Worm (Caenorhabditis elegans) whole organism, young adult: ENCODE data around the gene C52A10.3.

Experiments used
- C06A6.2 ChIP-seq: fragments of 200-800 bp; sonication (Bioruptor generic); conservative IDR thresholded peaks from 2 replicates; pipeline ENCODE4 v1.3.6; 2022; ENCODE audit warnings: missing genetic modification characterization, missing compliant biosample characterization
- F22D6.2 ChIP-seq: sonication (generic microtip); optimal IDR thresholded peaks from 2 replicates; lab custom pipeline; 2016; ENCODE audit warnings: mild to moderate bottlenecking, missing genetic modification characterization, missing compliant biosample characterization
- F23B12.7 ChIP-seq: sonication (generic microtip); optimal IDR thresholded peaks from 2 replicates; lab custom pipeline; 2017; ENCODE audit warnings: missing genetic modification characterization, mild to moderate bottlenecking, missing compliant biosample characterization, antibody characterized with exemption, moderate library complexity; ENCODE audit not compliant: insufficient read depth
- F33H1.4 ChIP-seq: fragments of 200-800 bp; sonication (Bioruptor generic); IDR thresholded peaks from 2 replicates; pipeline ENCODE4 v1.3.6; 2022; ENCODE audit warnings: missing genetic modification reagents, missing genetic modification characterization, missing compliant biosample characterization
- F49E8.2 ChIP-seq: sonication (generic microtip); optimal IDR thresholded peaks from 3 replicates; lab custom pipeline; 2017; ENCODE audit warnings: missing genetic modification characterization, mild to moderate bottlenecking, missing compliant biosample characterization, antibody characterized with exemption, moderate library complexity; ENCODE audit not compliant: insufficient read depth
- K12H6.12 ChIP-seq: fragments of 200-800 bp; sonication (Bioruptor generic); optimal IDR thresholded peaks from 2 replicates; lab custom pipeline; 2018; ENCODE audit warnings: mild to moderate bottlenecking, missing genetic modification characterization, missing compliant biosample characterization
- T07F8.4 ChIP-seq: sonication (generic microtip); optimal IDR thresholded peaks from 2 replicates; lab custom pipeline; 2016; ENCODE audit warnings: mild to moderate bottlenecking, missing genetic modification characterization, moderate library complexity, missing compliant biosample characterization
- T26A5.8 ChIP-seq: sonication (generic microtip); optimal IDR thresholded peaks from 2 replicates; lab custom pipeline; 2016; ENCODE audit warnings: missing genetic modification characterization, missing compliant biosample characterization
- ZK185.1 ChIP-seq: sonication (generic microtip); optimal IDR thresholded peaks from 2 replicates; lab custom pipeline; 2016; ENCODE audit warnings: mild to moderate bottlenecking, missing genetic modification characterization, missing compliant biosample characterization; ENCODE audit not compliant: poor library complexity, severe bottlenecking
- aptf-3 ChIP-seq: fragments of 200-800 bp; sonication (Bioruptor generic); IDR thresholded peaks from 2 replicates; pipeline ENCODE4 v1.3.6; 2022; ENCODE audit warnings: missing genetic modification characterization, missing compliant biosample characterization
- athp-1 ChIP-seq: sonication (generic microtip); optimal IDR thresholded peaks from 2 replicates; lab custom pipeline; 2017; ENCODE audit warnings: mild to moderate bottlenecking, missing genetic modification characterization, missing compliant biosample characterization
- attf-5 ChIP-seq: fragments of 200-800 bp; sonication (Bioruptor generic); optimal IDR thresholded peaks from 2 replicates; lab custom pipeline; 2018; ENCODE audit warnings: mild to moderate bottlenecking, missing genetic modification characterization, missing compliant biosample characterization
- cebp-1 ChIP-seq, 2 experiments: fragments of 200-800 bp in 1 of 2; sonication (Bioruptor generic) in 1 of 2; sonication (generic microtip) in 1 of 2; IDR thresholded peaks in 1 of 2; optimal IDR thresholded peaks in 1 of 2; 2 replicates each; pipeline versions ENCODE4 v1.3.6 to Lab custom; 2017 to 2022; ENCODE audit warnings: missing compliant biosample characterization in 2 of 2, missing genetic modification characterization in 2 of 2, mild to moderate bottlenecking in 1 of 2, missing genetic modification reagents in 1 of 2, moderate library complexity in 1 of 2
- dox-1 ChIP-seq: fragments of 200-800 bp; sonication (Bioruptor generic); IDR thresholded peaks from 2 replicates; pipeline ENCODE4 v1.3.6; 2022; ENCODE audit warnings: missing genetic modification reagents, missing genetic modification characterization, missing compliant biosample characterization
- egl-18 ChIP-seq: fragments of 200-800 bp; sonication (Bioruptor generic); IDR thresholded peaks from 2 replicates; pipeline ENCODE4 v1.3.6; 2022; ENCODE audit warnings: missing genetic modification reagents, missing genetic modification characterization, missing compliant biosample characterization
- ekl-4 ChIP-seq: fragments of 200-800 bp; sonication (Bioruptor generic); IDR thresholded peaks from 2 replicates; pipeline ENCODE4 v1.3.6; 2022; ENCODE audit warnings: missing genetic modification reagents, missing genetic modification characterization, missing compliant biosample characterization
- fkh-3 ChIP-seq: sonication (generic microtip); optimal IDR thresholded peaks from 2 replicates; lab custom pipeline; 2016; ENCODE audit warnings: mild to moderate bottlenecking, missing genetic modification characterization, missing compliant biosample characterization
- him-1 ChIP-seq: sonication (generic microtip); optimal IDR thresholded peaks from 2 replicates; lab custom pipeline; 2016; ENCODE audit warnings: missing genotype, missing genetic modification reagents, missing genetic modification characterization, missing compliant biosample characterization
- hrde-1 ChIP-seq: sonication (generic microtip); optimal IDR thresholded peaks from 2 replicates; lab custom pipeline; 2016; ENCODE audit warnings: missing genetic modification characterization, mild to moderate bottlenecking, missing compliant biosample characterization, moderate library complexity, missing genotype, missing genetic modification reagents, borderline replicate concordance
- let-526 ChIP-seq: fragments of 200-800 bp; sonication (Bioruptor generic); IDR thresholded peaks from 2 replicates; pipeline ENCODE4 v1.3.6; 2022; ENCODE audit warnings: missing genetic modification reagents, missing genetic modification characterization, missing compliant biosample characterization
- lsl-1 ChIP-seq: fragments of 200-800 bp; sonication (Bioruptor generic); optimal IDR thresholded peaks from 2 replicates; lab custom pipeline; 2018; ENCODE audit warnings: mild to moderate bottlenecking, missing genetic modification characterization, moderate library complexity, missing compliant biosample characterization
- lsy-27 ChIP-seq: sonication (generic microtip); optimal IDR thresholded peaks from 2 replicates; lab custom pipeline; 2017; ENCODE audit warnings: missing genetic modification characterization, mild to moderate bottlenecking, missing compliant biosample characterization, antibody characterized with exemption, missing genotype, borderline replicate concordance; ENCODE audit not compliant: insufficient read depth
- madf-3 ChIP-seq: fragments of 200-800 bp; sonication (Bioruptor generic); IDR thresholded peaks from 2 replicates; pipeline ENCODE4 v1.3.6; 2022; ENCODE audit warnings: missing genetic modification reagents, missing genetic modification characterization, missing compliant biosample characterization
- mxl-1 ChIP-seq: sonication (generic microtip); optimal IDR thresholded peaks from 2 replicates; lab custom pipeline; 2016; ENCODE audit warnings: missing genetic modification characterization, missing compliant biosample characterization
- nfyb-1 ChIP-seq: fragments of 200-800 bp; sonication (Bioruptor generic); IDR thresholded peaks from 2 replicates; pipeline ENCODE4 v1.3.6; 2022; ENCODE audit warnings: missing genetic modification reagents, missing genetic modification characterization, missing compliant biosample characterization
- nhr-80 ChIP-seq: sonication (generic microtip); optimal IDR thresholded peaks from 2 replicates; lab custom pipeline; 2016; ENCODE audit warnings: missing genetic modification characterization, missing compliant biosample characterization
- pbrm-1 ChIP-seq: fragments of 200-800 bp; sonication (Bioruptor generic); IDR thresholded peaks from 2 replicates; pipeline ENCODE4 v1.3.6; 2022; ENCODE audit warnings: missing genetic modification reagents, missing genetic modification characterization, missing compliant biosample characterization
- rcor-1 ChIP-seq: fragments of 200-800 bp; sonication (Bioruptor generic); IDR thresholded peaks from 2 replicates; pipeline ENCODE4 v1.3.6; 2022; ENCODE audit warnings: missing genetic modification reagents, missing genetic modification characterization, missing compliant biosample characterization
- repo-1 ChIP-seq: sonication (generic microtip); optimal IDR thresholded peaks from 2 replicates; lab custom pipeline; 2017; ENCODE audit warnings: mild to moderate bottlenecking, missing genetic modification characterization, missing compliant biosample characterization
- rpc-1 ChIP-seq, 2 experiments: fragments of 150-350 bp in 1 of 2; sonication (generic microtip) in 1 of 2; optimal IDR thresholded peaks; 2 replicates each; lab custom pipeline; 2014 to 2018; ENCODE audit warnings: missing biosample characterization in 1 of 2, missing genetic modification characterization in 1 of 2, missing genetic modification reagents in 1 of 2, missing genotype in 1 of 2
- sea-2 ChIP-seq: fragments of 200-800 bp; sonication (Bioruptor generic); IDR thresholded peaks from 2 replicates; pipeline ENCODE4 v1.3.6; 2022; ENCODE audit warnings: missing genetic modification characterization, missing compliant biosample characterization
- snpc-3.4 ChIP-seq: sonication (generic microtip); optimal IDR thresholded peaks from 2 replicates; lab custom pipeline; 2017; ENCODE audit warnings: missing genetic modification characterization, mild to moderate bottlenecking, missing compliant biosample characterization, antibody characterized with exemption, moderate library complexity, missing genotype, missing genetic modification reagents
- tlf-1 ChIP-seq: fragments of 200-800 bp; sonication (Bioruptor generic); optimal IDR thresholded peaks from 2 replicates; lab custom pipeline; 2018; ENCODE audit warnings: mild to moderate bottlenecking, missing genetic modification characterization, missing compliant biosample characterization
- ztf-18 ChIP-seq: sonication (generic microtip); optimal IDR thresholded peaks from 2 replicates; lab custom pipeline; 2016; ENCODE audit warnings: missing genotype, mild to moderate bottlenecking, missing genetic modification characterization, missing compliant biosample characterization
- ztf-22 ChIP-seq: fragments of 200-800 bp; sonication (Bioruptor generic); optimal IDR thresholded peaks from 2 replicates; lab custom pipeline; 2018; ENCODE audit warnings: mild to moderate bottlenecking, missing genetic modification characterization, moderate library complexity, missing compliant biosample characterization
- ztf-3 ChIP-seq: fragments of 200-800 bp; sonication (Bioruptor generic); optimal IDR thresholded peaks from 2 replicates; lab custom pipeline; 2018; ENCODE audit warnings: mild to moderate bottlenecking, missing genetic modification characterization, missing compliant biosample characterization

The C52A10.3 gene

ce11 chrV:5274974-5275373 is 35.7 kb upstream of the C52A10.3 start (continued):
- TF ChIP-seq nfyb-1 (peak; percentile 16; the same call in 1 of the 2 replicates), nhr-80 (peak; percentile 8), C06A6.2 (no peak), snpc-3.4 (peak; percentile 45), madf-3 (0 out of 2 replicates have a peak, but pooled peaks have one; percentile 61), rpc-1 (optimal IDR thresholded peaks at IDR 0.05; lab: Kevin White, UChicago) (no peak), rpc-1 (tag; optimal IDR thresholded peaks at IDR 0.05; lab: Kevin White, UChicago) (no peak), F33H1.4 (GFP tag; lab: Robert Waterston, UW) (peak; percentile 19; the same call in 1 of the 2 replicates), egl-18 (GFP tag; lab: Robert Waterston, UW) (no peak), him-1 (no peak), lsl-1 (GFP tag; lab: Kevin White, UChicago) (peak; percentile 15), tlf-1 (no peak), T26A5.8 (tag; lab: Kevin White, UChicago) (no peak), mxl-1 (no peak), F22D6.2 (no peak), attf-5 (GFP tag; lab: Kevin White, UChicago) (no peak), let-526 (GFP tag; lab: Robert Waterston, UW) (no peak), ztf-18 (tag; lab: Kevin White, UChicago) (peak; percentile 92), F23B12.7 (tag; lab: Kevin White, UChicago) (peak; percentile 9), T07F8.4 (tag; lab: Kevin White, UChicago) (no peak), repo-1 (tag; lab: Kevin White, UChicago) (no peak), dox-1 (GFP tag; lab: Robert Waterston, UW) (peak; percentile 72), K12H6.12 (tag; lab: Kevin White, UChicago) (no peak), sea-2 (GFP tag; lab: Robert Waterston, UW) (no peak)

DNA sequence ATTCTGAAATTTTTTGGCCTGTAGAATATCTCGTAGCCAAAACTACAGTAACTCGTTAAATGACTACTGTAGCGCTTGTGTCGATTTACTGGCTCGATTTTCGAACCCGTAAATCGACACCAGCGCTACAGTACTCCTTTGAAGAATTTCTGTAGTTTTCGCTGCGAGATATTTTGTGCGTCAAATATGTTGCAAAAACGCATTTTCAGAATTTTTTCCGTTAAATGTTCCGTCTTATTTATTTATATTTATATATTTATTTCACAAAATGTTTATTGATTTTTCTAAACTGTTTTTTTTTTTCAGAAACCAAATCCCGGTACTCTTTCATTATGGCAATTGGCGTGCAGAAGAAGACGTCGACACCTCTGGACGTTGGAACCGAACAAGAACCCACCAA is 34.5 kb upstream of the C52A10.3 start, which contains the start of gene natc-2:
Gene natc-2 (plus strand): TSS at position 301 of the 400 bp plus-strand sequence.
- TF ChIP-seq aptf-3 (GFP tag; lab: Robert Waterston, UW) (no peak), ekl-4 (GFP tag; lab: Robert Waterston, UW) (no peak), hrde-1 (tag; lab: Kevin White, UChicago) (no peak), lsl-1 (GFP tag; lab: Kevin White, UChicago) (peak; percentile 24), lsy-27 (tag; lab: Kevin White, UChicago) (no peak)

DNA sequence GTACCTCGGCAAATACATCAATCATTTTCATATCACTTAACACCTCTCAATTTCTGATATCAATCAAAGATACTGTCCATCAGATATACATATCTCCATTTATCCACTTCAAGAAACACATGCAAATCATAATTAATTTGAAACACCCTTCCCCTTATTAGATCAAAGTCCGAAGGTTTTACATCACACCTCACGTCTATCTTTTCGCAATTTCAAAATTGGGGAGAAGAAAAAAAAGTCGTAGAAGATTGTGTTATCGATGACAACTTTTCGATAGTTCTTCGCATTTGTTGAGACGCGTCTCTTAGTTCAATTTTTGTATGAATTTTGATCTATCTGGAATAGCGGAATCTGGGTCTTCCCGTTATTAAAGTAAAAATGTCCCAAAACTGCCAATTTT is 33.9 kb upstream of the C52A10.3 start:
- TF ChIP-seq nhr-80, result peak; percentile 24
- peak; percentile 32 for TF ChIP-seq ZK185.1 (tag; lab: Kevin White, UChicago)
- TF ChIP-seq cebp-1 (GFP tag; IDR thresholded peaks at IDR 0.05; lab: Robert Waterston, UW), result no peak
- peak; percentile 2 for TF ChIP-seq cebp-1 (tag; optimal IDR thresholded peaks at IDR 0.05; lab: Kevin White, UChicago)
- no peak for TF ChIP-seq athp-1 (tag; lab: Kevin White, UChicago)
- TF ChIP-seq aptf-3 (GFP tag; lab: Robert Waterston, UW), result no peak
- peak; percentile 31; the same call in 1 of the 2 replicates for TF ChIP-seq rcor-1
- TF ChIP-seq fkh-3 (tag; lab: Kevin White, UChicago), result no peak

DNA sequence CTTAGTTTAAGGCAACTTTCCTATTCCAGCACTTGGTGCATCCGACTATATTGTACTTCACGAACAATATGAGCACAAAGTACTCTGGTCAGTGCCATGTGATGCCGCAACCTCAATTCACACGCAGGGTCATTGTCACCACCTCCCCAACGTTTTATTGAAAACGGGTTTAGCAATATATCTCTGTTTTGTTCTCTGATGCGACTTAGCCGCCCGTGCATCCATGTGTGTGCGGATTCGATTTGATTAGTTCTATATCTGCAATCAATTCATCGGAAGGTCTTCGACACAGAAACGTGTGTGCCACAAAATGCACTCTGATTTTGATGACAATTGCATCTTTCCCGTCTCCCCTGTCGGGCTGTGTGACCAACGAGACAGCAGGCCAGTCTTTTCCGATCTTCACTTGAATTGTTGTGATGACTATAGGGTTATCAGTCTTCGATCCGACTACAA is 33.3 kb upstream of the C52A10.3 start:
- peak; percentile 34 for TF ChIP-seq ztf-3
- TF ChIP-seq pbrm-1, result peak; percentile 34; the same call in 1 of the 2 replicates
- TF ChIP-seq ztf-22 (GFP tag; lab: Kevin White, UChicago), result peak; percentile 1
- no peak for TF ChIP-seq F49E8.2 (tag; lab: Kevin White, UChicago)
